Fruit fly (Drosophila melanogaster) whole organism, embryonic: ENCODE data around the gene CG31988.

Experiments used
- CG10209 ChIP-seq: fragments of 200-800 bp; sonication (Bioruptor generic); optimal IDR thresholded peaks from 3 replicates; lab custom pipeline; 2017; ENCODE audit warnings: missing biosample characterization, mild to moderate bottlenecking, missing genetic modification characterization, missing genetic modification reagents
- CG10462 ChIP-seq: fragments of 200-800 bp; sonication (Bioruptor generic); optimal IDR thresholded peaks from 2 replicates; lab custom pipeline; 2016; ENCODE audit warnings: missing biosample characterization, missing genetic modification characterization
- CG11247 ChIP-seq: fragments of 200-800 bp; sonication (Bioruptor generic); IDR thresholded peaks from 2 replicates; pipeline ENCODE4 v1.3.6; 2022; ENCODE audit warnings: missing biosample characterization, missing genetic modification characterization
- CG11398 ChIP-seq: fragments of 200-800 bp; sonication (Bioruptor generic); optimal IDR thresholded peaks from 2 replicates; lab custom pipeline; 2016; ENCODE audit warnings: missing biosample characterization, missing genetic modification characterization
- CG11695 ChIP-seq: fragments of 200-800 bp; sonication (Bioruptor generic); IDR thresholded peaks from 3 replicates; pipeline ENCODE4 v1.3.6; 2022; ENCODE audit warnings: missing biosample characterization, missing genetic modification characterization
- CG11696 ChIP-seq: fragments of 200-800 bp; sonication (Bioruptor generic); IDR thresholded peaks from 2 replicates; pipeline ENCODE4 v1.3.6; 2022; ENCODE audit warnings: missing biosample characterization, missing genetic modification characterization
- CG12155 ChIP-seq: fragments of 200-800 bp; sonication (Bioruptor generic); optimal IDR thresholded peaks from 3 replicates; lab custom pipeline; 2016; ENCODE audit warnings: missing biosample characterization, missing genetic modification characterization
- CG12744 ChIP-seq: fragments of 200-800 bp; sonication (Bioruptor generic); optimal IDR thresholded peaks from 2 replicates; lab custom pipeline; 2016; ENCODE audit warnings: missing biosample characterization, missing genetic modification characterization
- CG1647 ChIP-seq: fragments of 200-800 bp; sonication (Bioruptor generic); optimal IDR thresholded peaks from 3 replicates; lab custom pipeline; 2016; ENCODE audit warnings: missing biosample characterization, missing genetic modification characterization
- CG1792 ChIP-seq: fragments of 200-800 bp; sonication (Bioruptor generic); optimal IDR thresholded peaks from 2 replicates; lab custom pipeline; 2016; ENCODE audit warnings: missing biosample characterization, missing genetic modification characterization
- CG1832 ChIP-seq: fragments of 200-800 bp; sonication (Bioruptor generic); optimal IDR thresholded peaks from 2 replicates; lab custom pipeline; 2017; ENCODE audit warnings: missing biosample characterization, mild to moderate bottlenecking, missing genetic modification characterization, inconsistent platforms
- CG2116 ChIP-seq: fragments of 200-800 bp; sonication (Bioruptor generic); optimal IDR thresholded peaks from 3 replicates; lab custom pipeline; 2018; ENCODE audit warnings: missing biosample characterization, mild to moderate bottlenecking, missing genetic modification characterization
- CG2199 ChIP-seq: fragments of 200-800 bp; sonication (Bioruptor generic); IDR thresholded peaks from 3 replicates; pipeline ENCODE4 v1.3.6; 2022; ENCODE audit warnings: missing biosample characterization, missing genetic modification characterization
- CG32532 ChIP-seq: fragments of 200-800 bp; sonication (Bioruptor generic); IDR thresholded peaks from 2 replicates; pipeline ENCODE4 v1.3.6; 2022; ENCODE audit warnings: missing biosample characterization, missing genetic modification characterization
- CG3281 ChIP-seq: fragments of 200-800 bp; sonication (Bioruptor generic); optimal IDR thresholded peaks from 3 replicates; lab custom pipeline; 2017; ENCODE audit warnings: missing biosample characterization, mild to moderate bottlenecking, missing genetic modification characterization
- CG33213 ChIP-seq: fragments of 200-800 bp; sonication (Bioruptor generic); optimal IDR thresholded peaks from 3 replicates; lab custom pipeline; 2016; ENCODE audit warnings: missing biosample characterization, missing genetic modification characterization
- CG43689 ChIP-seq: fragments of 200-800 bp; sonication (Bioruptor generic); IDR thresholded peaks from 2 replicates; pipeline ENCODE4 v1.3.6; 2022; ENCODE audit warnings: missing biosample characterization, missing genetic modification characterization
- CG8924 ChIP-seq: fragments of 200-800 bp; optimal IDR thresholded peaks from 3 replicates; lab custom pipeline; 2019; ENCODE audit warnings: missing biosample characterization, mild to moderate bottlenecking, missing genetic modification characterization, moderate library complexity
- CG8944 ChIP-seq: fragments of 200-800 bp; sonication (Bioruptor generic); optimal IDR thresholded peaks from 3 replicates; lab custom pipeline; 2016; ENCODE audit warnings: missing biosample characterization, missing genetic modification characterization
- CG9932 ChIP-seq: fragments of 200-800 bp; sonication (Bioruptor generic); IDR thresholded peaks from 2 replicates; pipeline ENCODE4 v1.3.6; 2022; ENCODE audit warnings: missing biosample characterization, missing genetic modification characterization
- Camta ChIP-seq: fragments of 200-800 bp; sonication (Bioruptor generic); optimal IDR thresholded peaks from 2 replicates; lab custom pipeline; 2016; ENCODE audit warnings: missing biosample characterization, missing genetic modification characterization
- D19B ChIP-seq: fragments of 200-800 bp; sonication (Bioruptor generic); optimal IDR thresholded peaks from 2 replicates; lab custom pipeline; 2017; ENCODE audit warnings: missing biosample characterization, mild to moderate bottlenecking, missing genetic modification characterization
- Dad ChIP-seq: fragments of 200-800 bp; sonication (Bioruptor generic); optimal IDR thresholded peaks from 3 replicates; lab custom pipeline; 2016; ENCODE audit warnings: missing biosample characterization, missing genetic modification characterization
- Deaf1 ChIP-seq: fragments of 200-800 bp; optimal IDR thresholded peaks from 3 replicates; lab custom pipeline; 2019; ENCODE audit warnings: missing biosample characterization, mild to moderate bottlenecking, missing genetic modification characterization, moderate library complexity
- NK7.1 ChIP-seq: fragments of 200-800 bp; sonication (Bioruptor generic); optimal IDR thresholded peaks from 3 replicates; lab custom pipeline; 2016; ENCODE audit warnings: missing biosample characterization, missing genetic modification characterization
- Nf-YA ChIP-seq: fragments of 200-800 bp; sonication (Bioruptor generic); IDR thresholded peaks from 2 replicates; pipeline ENCODE4 v1.3.6; 2022; ENCODE audit warnings: missing biosample characterization, missing genetic modification characterization
- Optix ChIP-seq: fragments of 200-800 bp; sonication (Bioruptor generic); IDR thresholded peaks from 3 replicates; pipeline ENCODE4 v1.3.6; 2022; ENCODE audit warnings: missing biosample characterization, missing genetic modification characterization
- Ptx1 ChIP-seq: fragments of 200-800 bp; sonication (Bioruptor generic); IDR thresholded peaks from 2 replicates; pipeline ENCODE4 v1.3.6; 2022; ENCODE audit warnings: missing biosample characterization, missing genetic modification characterization
- Ravus ChIP-seq: fragments of 200-800 bp; sonication (Bioruptor generic); IDR thresholded peaks from 2 replicates; pipeline ENCODE4 v1.3.6; 2022; ENCODE audit warnings: missing biosample characterization, missing genetic modification characterization
- Stat92E ChIP-seq, 3 experiments: fragments of >200 bp in 2 of 3; fragments of 200-800 bp in 1 of 3; sonication (Bioruptor generic) in 1 of 3; optimal IDR thresholded peaks; 2 replicates each; lab custom pipeline; 2017 to 2019; ENCODE audit warnings: missing biosample characterization in 3 of 3, missing genetic modification characterization in 3 of 3, mild to moderate bottlenecking in 1 of 3, moderate library complexity in 1 of 3
- Trl ChIP-seq, 3 experiments: fragments of >200 bp in 2 of 3; fragments of 200-800 bp in 1 of 3; sonication (Bioruptor generic) in 1 of 3; optimal IDR thresholded peaks; 2 replicates in 1 of 3; 3 replicates in 2 of 3; lab custom pipeline; 2016 to 2017; ENCODE audit warnings: missing biosample characterization in 1 of 3, missing genetic modification characterization in 1 of 3
- bab2 ChIP-seq: fragments of 200-800 bp; sonication (Bioruptor generic); optimal IDR thresholded peaks from 2 replicates; lab custom pipeline; 2016; ENCODE audit warnings: missing biosample characterization, missing genetic modification characterization
- crp ChIP-seq, 2 experiments: fragments of 200-800 bp; sonication (Bioruptor generic); optimal IDR thresholded peaks; 2 replicates in 1 of 2; 3 replicates in 1 of 2; lab custom pipeline; 2017; ENCODE audit warnings: missing biosample characterization in 2 of 2, missing genetic modification characterization in 2 of 2, mild to moderate bottlenecking in 1 of 2, moderate library complexity in 1 of 2
- gce ChIP-seq: fragments of 200-800 bp; sonication (Bioruptor generic); IDR thresholded peaks from 3 replicates; pipeline ENCODE4 v1.3.6; 2022; ENCODE audit warnings: missing biosample characterization, missing genetic modification characterization
- gem ChIP-seq: fragments of 200-800 bp; sonication (Bioruptor generic); optimal IDR thresholded peaks from 2 replicates; lab custom pipeline; 2019; ENCODE audit warnings: missing biosample characterization, mild to moderate bottlenecking, missing genetic modification characterization, moderate library complexity
- grau ChIP-seq: fragments of 200-800 bp; optimal IDR thresholded peaks from 3 replicates; lab custom pipeline; 2019; ENCODE audit warnings: missing biosample characterization, mild to moderate bottlenecking, missing genetic modification characterization, moderate library complexity
- h ChIP-seq: fragments of >200 bp; optimal IDR thresholded peaks from 2 replicates; lab custom pipeline; 2017
- insv ChIP-seq, 2 experiments: fragments of 200-800 bp; sonication (Bioruptor generic); optimal IDR thresholded peaks; 3 replicates each; lab custom pipeline; 2016 to 2018; ENCODE audit warnings: missing biosample characterization in 2 of 2, missing genetic modification characterization in 2 of 2
- nerfin-1 ChIP-seq: fragments of 200-800 bp; sonication (Bioruptor generic); optimal IDR thresholded peaks from 3 replicates; lab custom pipeline; 2019; ENCODE audit warnings: missing biosample characterization, mild to moderate bottlenecking, missing genetic modification characterization, moderate library complexity
- nmo ChIP-seq: fragments of 200-800 bp; sonication (Bioruptor generic); optimal IDR thresholded peaks from 2 replicates; lab custom pipeline; 2018; ENCODE audit warnings: missing biosample characterization, mild to moderate bottlenecking, missing genetic modification characterization, moderate library complexity
- pb ChIP-seq: fragments of 200-800 bp; sonication (Bioruptor generic); optimal IDR thresholded peaks from 3 replicates; lab custom pipeline; 2016; ENCODE audit warnings: missing biosample characterization, missing genetic modification characterization
- pita ChIP-seq: fragments of 200-800 bp; sonication (Bioruptor generic); optimal IDR thresholded peaks from 2 replicates; lab custom pipeline; 2017; ENCODE audit warnings: missing biosample characterization, mild to moderate bottlenecking, missing genetic modification characterization
- pros ChIP-seq: fragments of 200-800 bp; sonication (Bioruptor generic); optimal IDR thresholded peaks from 3 replicates; lab custom pipeline; 2019; ENCODE audit warnings: missing biosample characterization, mild to moderate bottlenecking, missing genetic modification characterization, moderate library complexity
- ranshi ChIP-seq: fragments of 200-800 bp; sonication (Bioruptor generic); IDR thresholded peaks from 2 replicates; pipeline ENCODE4 v1.3.6; 2022; ENCODE audit warnings: missing biosample characterization, missing genetic modification characterization
- row ChIP-seq: fragments of 200-800 bp; sonication (Bioruptor generic); IDR thresholded peaks from 3 replicates; pipeline ENCODE4 v1.3.6; 2022; ENCODE audit warnings: missing biosample characterization, missing genetic modification characterization
- scrt ChIP-seq: fragments of 200-800 bp; sonication (Bioruptor generic); optimal IDR thresholded peaks from 2 replicates; lab custom pipeline; 2018; ENCODE audit warnings: missing biosample characterization, mild to moderate bottlenecking, missing genetic modification characterization, moderate library complexity
- tll ChIP-seq, 2 experiments: fragments of 200-800 bp in 1 of 2; fragments of >200 bp in 1 of 2; sonication (Bioruptor generic) in 1 of 2; optimal IDR thresholded peaks; 2 replicates each; lab custom pipeline; 2017 to 2019; ENCODE audit warnings: missing biosample characterization in 2 of 2, missing genetic modification characterization in 2 of 2, mild to moderate bottlenecking in 1 of 2, moderate library complexity in 1 of 2
- toy ChIP-seq: fragments of 200-800 bp; sonication (Bioruptor generic); IDR thresholded peaks from 2 replicates; pipeline ENCODE4 v1.3.6; 2022; ENCODE audit warnings: missing biosample characterization, missing genetic modification characterization
- trem ChIP-seq: fragments of 200-800 bp; optimal IDR thresholded peaks from 3 replicates; lab custom pipeline; 2019; ENCODE audit warnings: missing biosample characterization, mild to moderate bottlenecking, missing genetic modification characterization, moderate library complexity
- unc-4 ChIP-seq: fragments of 200-800 bp; sonication (Bioruptor generic); IDR thresholded peaks from 2 replicates; pipeline ENCODE4 v1.3.6; 2022; ENCODE audit warnings: missing biosample characterization, missing genetic modification characterization; ENCODE audit not compliant: partially characterized antibody
- vnd ChIP-seq: fragments of 200-800 bp; sonication (Bioruptor generic); IDR thresholded peaks from 3 replicates; pipeline ENCODE4 v1.3.6; 2022; ENCODE audit warnings: missing biosample characterization, missing genetic modification characterization; ENCODE audit not compliant: partially characterized antibody

Gene CG31988

dm6 chr2L:21221114-21221578 lies 18.5 kb upstream of the CG31988 start, which contains the start of gene CG8677 (continued):
- no peak for TF ChIP-seq CG12155
- TF ChIP-seq scrt (GFP tag; lab: Kevin White, UChicago) = no peak
- TF ChIP-seq CG3281 (GFP tag; lab: Kevin White, UChicago) = no peak
- TF ChIP-seq CG2116 (GFP tag; lab: Kevin White, UChicago) = peak; percentile 51
- TF ChIP-seq CG1647 (GFP tag; lab: Kevin White, UChicago) = no peak
- no peak for TF ChIP-seq nerfin-1 (tag; lab: Kevin White, UChicago)
- no peak for TF ChIP-seq NK7.1 (GFP tag; lab: Kevin White, UChicago)
- peak in 1 of 2 experiments; percentile 5 for TF ChIP-seq crp (GFP tag; optimal IDR thresholded peaks at IDR 0.05; lab: Kevin White, UChicago)
- TF ChIP-seq Dad (GFP tag; lab: Kevin White, UChicago) = no peak
- no peak for TF ChIP-seq CG1832 (GFP tag; lab: Kevin White, UChicago)
- TF ChIP-seq CG2199 (GFP tag; lab: Robert Waterston, UW) = peak; percentile 67; the same call in 1 of the 3 replicates
- TF ChIP-seq D19B = no peak
- TF ChIP-seq CG11398 (GFP tag; lab: Kevin White, UChicago) = no peak
- TF ChIP-seq grau (tag; lab: Kevin White, UChicago) = no peak
- TF ChIP-seq CG9932 (GFP tag; lab: Robert Waterston, UW) = peak; percentile 49
- no peak for TF ChIP-seq CG8944 (GFP tag; lab: Kevin White, UChicago)
- no peak for TF ChIP-seq Optix (GFP tag; lab: Robert Waterston, UW)
- no peak for TF ChIP-seq gce (GFP tag; lab: Robert Waterston, UW)

dm6 chr2L:21220396-21220795 lies 17.8 kb upstream of the CG31988 start, which contains the start of gene Atg18b:
Gene Atg18b (minus strand): TSS chr2L:21220572.
- TF ChIP-seq Trl (optimal IDR thresholded peaks at IDR 0.05; lab: Kevin White, UChicago) = no peak
- no peak for TF ChIP-seq Trl (GFP tag; optimal IDR thresholded peaks at IDR 0.05; lab: Kevin White, UChicago)
- TF ChIP-seq nmo (GFP tag; lab: Kevin White, UChicago) = no peak
- TF ChIP-seq pb (GFP tag; lab: Kevin White, UChicago) = no peak
- TF ChIP-seq pros (GFP tag; lab: Kevin White, UChicago) = no peak
- peak; percentile 84 for TF ChIP-seq CG10462 (GFP tag; lab: Kevin White, UChicago)
- no peak for TF ChIP-seq CG11696 (GFP tag; lab: Robert Waterston, UW)
- TF ChIP-seq CG32532 (GFP tag; lab: Robert Waterston, UW) = no peak
- TF ChIP-seq ranshi = no peak
- TF ChIP-seq pita (GFP tag; lab: Kevin White, UChicago) = no peak
- no peak for TF ChIP-seq CG43689 (GFP tag; lab: Robert Waterston, UW)
- TF ChIP-seq Camta (GFP tag; lab: Kevin White, UChicago) = no peak
- TF ChIP-seq tll (GFP tag; optimal IDR thresholded peaks at IDR 0.05; lab: Kevin White, UChicago) = no peak
- TF ChIP-seq Deaf1 (tag; lab: Kevin White, UChicago) = no peak
- TF ChIP-seq Ptx1 (GFP tag; lab: Robert Waterston, UW) = no peak
- TF ChIP-seq CG11695 (GFP tag; lab: Robert Waterston, UW) = no peak
- TF ChIP-seq CG10209 = no peak
- no peak for TF ChIP-seq gem
- no peak for TF ChIP-seq Ravus (GFP tag; lab: Robert Waterston, UW)
- TF ChIP-seq CG33213 = no peak
- no peak for TF ChIP-seq Stat92E (GFP tag; optimal IDR thresholded peaks at IDR 0.05; lab: Kevin White, UChicago)
- no peak for TF ChIP-seq h (lab: Kevin White, UChicago)
- TF ChIP-seq row (GFP tag; lab: Robert Waterston, UW) = 0 out of 3 replicates have a peak, but pooled peaks have one; percentile 11
- no peak for TF ChIP-seq unc-4 (GFP tag; lab: Robert Waterston, UW)
- no peak for TF ChIP-seq trem (tag; lab: Kevin White, UChicago)
- no peak for TF ChIP-seq CG11247 (GFP tag; lab: Robert Waterston, UW)
- TF ChIP-seq toy (GFP tag; lab: Robert Waterston, UW) = no peak
- no peak for TF ChIP-seq Nf-YA (GFP tag; lab: Robert Waterston, UW)
- no peak for TF ChIP-seq CG12744
- TF ChIP-seq CG8924 = peak; percentile 44
- no peak for TF ChIP-seq bab2 (GFP tag; lab: Kevin White, UChicago)
- TF ChIP-seq vnd (GFP tag; lab: Robert Waterston, UW) = no peak
- no peak for TF ChIP-seq CG1792 (GFP tag; lab: Kevin White, UChicago)
- no peak for TF ChIP-seq insv (GFP tag; optimal IDR thresholded peaks at IDR 0.05; lab: Kevin White, UChicago)
